Fruit fly (Drosophila melanogaster) whole organism, pupa: ENCODE results near the gene CG6325.

ENCODE experiments used
- CG10348 ChIP-seq: fragments of 200-800 bp; sonication (Bioruptor generic); IDR thresholded peaks from 2 replicates; pipeline ENCODE4 v1.3.6; 2022; ENCODE audit warnings: missing biosample characterization, missing genetic modification characterization
- CG12605 ChIP-seq: fragments of 200-800 bp; sonication (Bioruptor generic); IDR thresholded peaks from 2 replicates; pipeline ENCODE4 v1.3.6; 2022; ENCODE audit warnings: missing biosample characterization, missing genetic modification characterization
- CG15710 ChIP-seq: fragments of 200-800 bp; sonication (Bioruptor generic); optimal IDR thresholded peaks from 2 replicates; lab custom pipeline; 2018; ENCODE audit warnings: missing biosample characterization, mild to moderate bottlenecking, missing genetic modification characterization, moderate library complexity
- CG17806 ChIP-seq: fragments of 200-800 bp; sonication (Bioruptor generic); optimal IDR thresholded peaks from 2 replicates; lab custom pipeline; 2018; ENCODE audit warnings: missing biosample characterization, mild to moderate bottlenecking, missing genetic modification characterization, moderate library complexity
- EcR ChIP-seq: fragments of 200-800 bp; sonication (Bioruptor generic); optimal IDR thresholded peaks from 3 replicates; lab custom pipeline; 2019; ENCODE audit warnings: missing biosample characterization, missing genetic modification characterization, mild to moderate bottlenecking, moderate library complexity, missing genetic modification reagents
- Pif1A ChIP-seq: fragments of 200-800 bp; sonication (Bioruptor generic); optimal IDR thresholded peaks from 3 replicates; lab custom pipeline; 2016; ENCODE audit warnings: missing biosample characterization, missing genetic modification characterization
- Pif1B ChIP-seq: fragments of 200-800 bp; sonication (Bioruptor generic); optimal IDR thresholded peaks from 3 replicates; lab custom pipeline; 2016; ENCODE audit warnings: missing biosample characterization, missing genetic modification characterization
- Snoo ChIP-seq: fragments of 200-800 bp; sonication (Bioruptor generic); optimal IDR thresholded peaks from 3 replicates; lab custom pipeline; 2017; ENCODE audit warnings: missing biosample characterization, mild to moderate bottlenecking, missing genetic modification characterization, inconsistent platforms

DNA sequence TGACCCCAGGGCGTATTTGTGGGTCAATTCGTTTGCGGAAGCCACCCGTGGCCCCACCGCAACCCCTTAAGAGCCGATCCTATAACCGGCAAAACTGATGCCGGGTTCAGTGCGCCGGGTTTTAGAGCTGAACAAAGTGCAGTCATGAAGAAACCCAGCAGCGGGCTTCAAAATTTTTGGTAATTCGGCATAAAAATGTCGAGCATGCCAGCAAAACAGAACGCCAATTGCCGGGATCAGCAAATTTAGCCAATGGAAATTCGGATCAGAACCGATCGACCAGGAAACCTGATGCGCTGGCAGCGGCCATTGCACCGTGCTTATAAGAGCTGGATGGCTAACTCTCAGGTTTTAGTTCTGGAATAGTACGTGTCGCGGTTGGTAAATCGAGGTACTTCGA, 573 bp upstream of the CG6325 start:
- TF ChIP-seq CG15710 (tag; lab: Kevin White, UChicago) (no peak), CG17806 (tag; lab: Kevin White, UChicago) (no peak), CG10348 (GFP tag; lab: Robert Waterston, UW) (no peak), CG12605 (GFP tag; lab: Robert Waterston, UW) (no peak), Pif1B (no peak), Snoo (tag; lab: Kevin White, UChicago) (no peak), EcR (GFP tag; lab: Kevin White, UChicago) (no peak), Pif1A (no peak)
